Fruit fly (Drosophila melanogaster): ENCODE results near the gene jub.

The jub gene

DNA sequence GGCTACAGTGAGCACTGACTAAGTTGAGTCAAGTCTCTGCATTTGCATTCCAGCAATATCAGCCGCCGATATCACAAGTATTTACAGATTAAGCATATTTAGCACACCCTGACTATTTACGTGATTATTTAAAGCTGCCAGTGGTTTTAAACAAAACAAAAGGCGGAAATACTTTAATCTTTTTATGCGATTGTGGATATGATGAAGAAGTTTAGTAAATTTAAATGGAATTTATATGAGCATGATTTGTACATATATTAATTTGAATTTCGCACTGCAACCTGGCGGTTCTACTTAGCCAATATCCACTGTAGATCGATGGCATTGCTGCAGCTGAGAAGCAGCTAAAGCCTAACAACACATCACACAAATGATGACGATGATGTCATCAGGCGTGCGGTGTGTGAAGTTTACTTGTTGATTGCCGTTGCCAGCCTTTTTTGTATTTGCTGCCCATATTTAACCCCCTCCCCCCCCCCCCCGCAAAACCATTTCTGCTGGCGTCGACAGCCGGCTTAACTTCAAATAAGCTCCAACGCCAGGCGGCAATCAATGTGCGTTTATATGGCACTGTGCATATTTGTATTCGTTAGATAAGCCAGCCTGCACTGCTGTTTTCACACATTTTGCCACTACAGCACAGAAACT, 14.5 kb downstream of the jub start (continued):
- peak; percentile 40 for TF ChIP-seq Side (GFP tag; optimal IDR thresholded peaks at IDR 0.05)
- TF ChIP-seq CG6175 (GFP tag; IDR thresholded peaks at IDR 0.05) = no peak
- peak; percentile 55 for TF ChIP-seq CG17359 (tag; optimal IDR thresholded peaks at IDR 0.05)
- peak; percentile 47 for TF ChIP-seq CG9609 (GFP tag; optimal IDR thresholded peaks at IDR 0.05)
- TF ChIP-seq scrt (GFP tag; optimal IDR thresholded peaks at IDR 0.05) = peak; percentile 20
- peak; percentile 13 for TF ChIP-seq CG6765 (GFP tag; optimal IDR thresholded peaks at IDR 0.05)
- no peak for TF ChIP-seq Dbx (GFP tag; IDR thresholded peaks at IDR 0.05)
- TF ChIP-seq Hr78 (GFP tag; optimal IDR thresholded peaks at IDR 0.05) = peak in 1 of 2 experiments; percentile 34
- no peak for TF ChIP-seq Poxn (GFP tag; IDR thresholded peaks at IDR 0.05)
- no peak for TF ChIP-seq CG1832 (GFP tag; optimal IDR thresholded peaks at IDR 0.05)
- TF ChIP-seq Six4 (GFP tag; optimal IDR thresholded peaks at IDR 0.05) = no peak
- TF ChIP-seq mirr (GFP tag; optimal IDR thresholded peaks at IDR 0.05) = peak; percentile 45
- TF ChIP-seq CG10565 (GFP tag; optimal IDR thresholded peaks at IDR 0.05) = no peak
- peak; percentile 29 for TF ChIP-seq twi (tag; optimal IDR thresholded peaks at IDR 0.05)
- TF ChIP-seq CG7963 (GFP tag; IDR thresholded peaks at IDR 0.05; ENCODE audit: partially characterized antibody) = no peak
- TF ChIP-seq tup (GFP tag; optimal IDR thresholded peaks at IDR 0.05) = no peak
- peak; percentile 4 for TF ChIP-seq CG17802 (tag; optimal IDR thresholded peaks at IDR 0.05)
- TF ChIP-seq CG7987 (GFP tag; optimal IDR thresholded peaks at IDR 0.05) = no peak
- TF ChIP-seq fd102C (GFP tag; optimal IDR thresholded peaks at IDR 0.05) = no peak
- no peak for TF ChIP-seq CG2202 (tag; optimal IDR thresholded peaks at IDR 0.05)
- no peak for TF ChIP-seq CrebB (tag; optimal IDR thresholded peaks at IDR 0.05)
- peak; percentile 63; the same call in 2 of the 3 replicates for TF ChIP-seq CG11093 (GFP tag; IDR thresholded peaks at IDR 0.05)
- peak; percentile 23 for TF ChIP-seq ems (GFP tag; optimal IDR thresholded peaks at IDR 0.05)
- no peak for TF ChIP-seq MESR4 (GFP tag; optimal IDR thresholded peaks at IDR 0.05)
- no peak for TF ChIP-seq CG7745 (tag; optimal IDR thresholded peaks at IDR 0.05)
- peak; percentile 34 for TF ChIP-seq lilli (GFP tag; optimal IDR thresholded peaks at IDR 0.05)
- peak; percentile 51 for TF ChIP-seq sisA (GFP tag; IDR thresholded peaks at IDR 0.05)
- TF ChIP-seq gro (GFP tag; optimal IDR thresholded peaks at IDR 0.05) = no peak
- no peak for TF ChIP-seq sna (GFP tag; IDR thresholded peaks at IDR 0.05; ENCODE audit: partially characterized antibody)
- no peak for TF ChIP-seq CG8765 (GFP tag; IDR thresholded peaks at IDR 0.05)
- TF ChIP-seq tap (tag; optimal IDR thresholded peaks at IDR 0.05) = peak; percentile 45
- TF ChIP-seq Dek (tag; optimal IDR thresholded peaks at IDR 0.05) = peak; percentile 28
- TF ChIP-seq CG15696 (tag; optimal IDR thresholded peaks at IDR 0.05) = peak; percentile 34
- TF ChIP-seq ttk (GFP tag; IDR thresholded peaks at IDR 0.05) = no peak
- no peak for TF ChIP-seq mld (GFP tag; IDR thresholded peaks at IDR 0.05; ENCODE audit: partially characterized antibody)
- TF ChIP-seq YL-1 (GFP tag; optimal IDR thresholded peaks at IDR 0.05) = no peak
- peak; percentile 55 for TF ChIP-seq D19A (tag; optimal IDR thresholded peaks at IDR 0.05)
- TF ChIP-seq sug (tag; optimal IDR thresholded peaks at IDR 0.05) = peak; percentile 22
- TF ChIP-seq CG7786 (GFP tag; optimal IDR thresholded peaks at IDR 0.05) = peak; percentile 43
- TF ChIP-seq CG1529 (GFP tag; optimal IDR thresholded peaks at IDR 0.05) = peak; percentile 25
- no peak for TF ChIP-seq zfh1 (GFP tag; IDR thresholded peaks at IDR 0.05)
- no peak for TF ChIP-seq CG17612 (GFP tag; IDR thresholded peaks at IDR 0.05)
- TF ChIP-seq abd-A (tag; optimal IDR thresholded peaks at IDR 0.05) = no peak
- TF ChIP-seq Dref (GFP tag; IDR thresholded peaks at IDR 0.05) = no peak
- no peak for TF ChIP-seq repo (GFP tag; optimal IDR thresholded peaks at IDR 0.05)
- peak; percentile 67; the same call in 2 of the 3 replicates for TF ChIP-seq tgo (GFP tag; IDR thresholded peaks at IDR 0.05)
- 0 out of 3 replicates have a peak, but pooled peaks have one; percentile 13 for TF ChIP-seq sr (GFP tag; IDR thresholded peaks at IDR 0.05)
- peak; percentile 54 for TF ChIP-seq NfI (GFP tag; optimal IDR thresholded peaks at IDR 0.05)
- peak; percentile 75 for TF ChIP-seq Drgx (GFP tag; IDR thresholded peaks at IDR 0.05)
- TF ChIP-seq p53 (GFP tag; optimal IDR thresholded peaks at IDR 0.05) = no peak

Data from whole organism, embryonic.